Fruit fly (Drosophila melanogaster): ENCODE data around the gene Est-6.

- TF ChIP-seq CG8301 (tag; optimal IDR thresholded peaks at IDR 0.05) (peak; percentile 39), CG10348 (GFP tag; IDR thresholded peaks at IDR 0.05) (no peak), D1 (tag; optimal IDR thresholded peaks at IDR 0.05) (no peak), Pif1B (GFP tag; optimal IDR thresholded peaks at IDR 0.05) (no peak), CG34367 (tag; optimal IDR thresholded peaks at IDR 0.05) (peak; percentile 26), CG9948 (tag; optimal IDR thresholded peaks at IDR 0.05) (peak; percentile 39), Snoo (tag; optimal IDR thresholded peaks at IDR 0.05) (peak; percentile 51), CG4496 (GFP tag; IDR thresholded peaks at IDR 0.05) (peak; percentile 62), CG15710 (tag; optimal IDR thresholded peaks at IDR 0.05) (peak; percentile 44), CG14655 (GFP tag; optimal IDR thresholded peaks at IDR 0.05) (no peak), EcR (GFP tag; optimal IDR thresholded peaks at IDR 0.05) (no peak), Pif1A (GFP tag; optimal IDR thresholded peaks at IDR 0.05) (no peak), CG32121 (GFP tag; IDR thresholded peaks at IDR 0.05) (no peak; the same call in 1 of the 2 replicates), CG17806 (tag; optimal IDR thresholded peaks at IDR 0.05) (peak; percentile 43)
These were observed 49.4 kb upstream of the Est-6 start for dm6 chr3L:12139232-12139698.

Measured in whole organism, pupa.